Worm (Caenorhabditis elegans) whole organism, young adult: ENCODE measurements around the gene Y54G2A.50.

Experiments used
- B0019.2 ChIP-seq: fragments of 200-800 bp; sonication (Bioruptor generic); conservative IDR thresholded peaks from 2 replicates; pipeline ENCODE4 v1.3.6; 2022; ENCODE audit warnings: missing genetic modification reagents, missing genetic modification characterization, missing compliant biosample characterization
- B0035.1 ChIP-seq: sonication (generic microtip); optimal IDR thresholded peaks from 2 replicates; lab custom pipeline; 2016; ENCODE audit warnings: missing genetic modification characterization, mild to moderate bottlenecking, missing compliant biosample characterization, missing genotype, missing genetic modification reagents
- B0336.3 ChIP-seq: fragments of 200-800 bp; sonication (Bioruptor generic); IDR thresholded peaks from 2 replicates; pipeline ENCODE4 v1.3.6; 2022; ENCODE audit warnings: missing genetic modification characterization, missing compliant biosample characterization
- C17E4.6 ChIP-seq: fragments of 200-800 bp; sonication (Bioruptor generic); IDR thresholded peaks from 2 replicates; pipeline ENCODE4 v1.3.6; 2022; ENCODE audit warnings: missing genetic modification reagents, missing genetic modification characterization, missing compliant biosample characterization
- D2030.7 ChIP-seq: fragments of 200-800 bp; sonication (Bioruptor generic); IDR thresholded peaks from 2 replicates; pipeline ENCODE4 v1.3.6; 2022; ENCODE audit warnings: missing genetic modification reagents, missing genetic modification characterization, missing compliant biosample characterization
- F39B2.1 ChIP-seq: fragments of 200-800 bp; sonication (Bioruptor generic); IDR thresholded peaks from 2 replicates; pipeline ENCODE4 v1.3.6; 2022; ENCODE audit warnings: missing genetic modification reagents, missing genetic modification characterization, missing compliant biosample characterization
- F57C9.4 ChIP-seq: sonication (generic microtip); optimal IDR thresholded peaks from 2 replicates; lab custom pipeline; 2017; ENCODE audit warnings: mild to moderate bottlenecking, missing genetic modification characterization, missing compliant biosample characterization
- T26A5.8 ChIP-seq: sonication (generic microtip); optimal IDR thresholded peaks from 2 replicates; lab custom pipeline; 2016; ENCODE audit warnings: missing genetic modification characterization, missing compliant biosample characterization
- Y56A3A.18 ChIP-seq: fragments of 200-800 bp; sonication (Bioruptor generic); IDR thresholded peaks from 2 replicates; pipeline ENCODE4 v1.3.6; 2022; ENCODE audit warnings: missing genetic modification reagents, missing genetic modification characterization, missing compliant biosample characterization
- attf-5 ChIP-seq: fragments of 200-800 bp; sonication (Bioruptor generic); optimal IDR thresholded peaks from 2 replicates; lab custom pipeline; 2018; ENCODE audit warnings: mild to moderate bottlenecking, missing genetic modification characterization, missing compliant biosample characterization
- bed-2 ChIP-seq: fragments of 200-800 bp; sonication (Bioruptor generic); IDR thresholded peaks from 2 replicates; pipeline ENCODE4 v1.3.6; 2022; ENCODE audit warnings: missing genetic modification reagents, missing genetic modification characterization, missing compliant biosample characterization
- ceh-79 ChIP-seq: sonication (generic microtip); optimal IDR thresholded peaks from 2 replicates; lab custom pipeline; 2017; ENCODE audit warnings: mild to moderate bottlenecking, missing genetic modification characterization, missing compliant biosample characterization
- die-1 ChIP-seq: sonication (generic microtip); optimal IDR thresholded peaks from 2 replicates; lab custom pipeline; 2016; ENCODE audit warnings: missing genotype, mild to moderate bottlenecking, missing genetic modification characterization, missing compliant biosample characterization
- dox-1 ChIP-seq: fragments of 200-800 bp; sonication (Bioruptor generic); IDR thresholded peaks from 2 replicates; pipeline ENCODE4 v1.3.6; 2022; ENCODE audit warnings: missing genetic modification reagents, missing genetic modification characterization, missing compliant biosample characterization
- egrh-3 ChIP-seq: fragments of 200-800 bp; sonication (Bioruptor generic); IDR thresholded peaks from 2 replicates; pipeline ENCODE4 v1.3.6; 2022; ENCODE audit warnings: missing genetic modification reagents, missing genetic modification characterization, missing compliant biosample characterization
- ets-4 ChIP-seq: fragments of 200-800 bp; sonication (Bioruptor generic); optimal IDR thresholded peaks from 2 replicates; lab custom pipeline; 2018; ENCODE audit warnings: mild to moderate bottlenecking, missing genetic modification characterization, missing compliant biosample characterization
- him-1 ChIP-seq: sonication (generic microtip); optimal IDR thresholded peaks from 2 replicates; lab custom pipeline; 2016; ENCODE audit warnings: missing genotype, missing genetic modification reagents, missing genetic modification characterization, missing compliant biosample characterization
- hmg-20 ChIP-seq: fragments of 200-800 bp; sonication (Bioruptor generic); IDR thresholded peaks from 2 replicates; pipeline ENCODE4 v1.3.6; 2022; ENCODE audit warnings: missing genetic modification reagents, missing genetic modification characterization, missing compliant biosample characterization
- hrde-1 ChIP-seq: sonication (generic microtip); optimal IDR thresholded peaks from 2 replicates; lab custom pipeline; 2016; ENCODE audit warnings: missing genetic modification characterization, mild to moderate bottlenecking, missing compliant biosample characterization, moderate library complexity, missing genotype, missing genetic modification reagents, borderline replicate concordance
- hsf-1 ChIP-seq: fragments of 200-800 bp; sonication (Bioruptor generic); IDR thresholded peaks from 2 replicates; pipeline ENCODE4 v1.3.6; 2022; ENCODE audit warnings: missing genetic modification reagents, missing genetic modification characterization, missing compliant biosample characterization
- lag-1 ChIP-seq: fragments of 200-800 bp; sonication (Bioruptor generic); IDR thresholded peaks from 2 replicates; pipeline ENCODE4 v1.3.6; 2022; ENCODE audit warnings: missing genetic modification reagents, missing genetic modification characterization, missing compliant biosample characterization
- lin-26 ChIP-seq: fragments of 200-800 bp; sonication (Bioruptor generic); IDR thresholded peaks from 2 replicates; pipeline ENCODE4 v1.3.6; 2022; ENCODE audit warnings: missing genetic modification reagents, missing genetic modification characterization, missing compliant biosample characterization
- lin-35 ChIP-seq, 3 experiments: fragments of 150-350 bp in 2 of 3; sonication (generic microtip) in 1 of 3; optimal IDR thresholded peaks; 2 replicates each; lab custom pipeline; 2014 to 2018; ENCODE audit warnings: missing biosample characterization in 3 of 3, missing genetic modification characterization in 3 of 3, missing genetic modification reagents in 3 of 3
- lin-40 ChIP-seq: sonication (generic microtip); optimal IDR thresholded peaks from 2 replicates; lab custom pipeline; 2016; ENCODE audit warnings: missing genetic modification characterization, mild to moderate bottlenecking, missing compliant biosample characterization, missing genotype, missing genetic modification reagents
- lsl-1 ChIP-seq: fragments of 200-800 bp; sonication (Bioruptor generic); optimal IDR thresholded peaks from 2 replicates; lab custom pipeline; 2018; ENCODE audit warnings: mild to moderate bottlenecking, missing genetic modification characterization, moderate library complexity, missing compliant biosample characterization
- madf-6 ChIP-seq: fragments of 200-800 bp; sonication (Bioruptor generic); IDR thresholded peaks from 2 replicates; pipeline ENCODE4 v1.3.6; 2022; ENCODE audit warnings: missing genetic modification reagents, missing genetic modification characterization, missing compliant biosample characterization
- mxl-1 ChIP-seq: sonication (generic microtip); optimal IDR thresholded peaks from 2 replicates; lab custom pipeline; 2016; ENCODE audit warnings: missing genetic modification characterization, missing compliant biosample characterization
- nhr-120 ChIP-seq: fragments of 200-800 bp; sonication (Bioruptor generic); IDR thresholded peaks from 2 replicates; pipeline ENCODE4 v1.3.6; 2022; ENCODE audit warnings: missing genetic modification characterization, missing compliant biosample characterization
- nhr-80 ChIP-seq: sonication (generic microtip); optimal IDR thresholded peaks from 2 replicates; lab custom pipeline; 2016; ENCODE audit warnings: missing genetic modification characterization, missing compliant biosample characterization
- pha-4 ChIP-seq: fragments of 150-350 bp; sonication (generic microtip); optimal IDR thresholded peaks from 2 replicates; lab custom pipeline; 2014; ENCODE audit warnings: missing biosample characterization, missing genetic modification reagents, missing genetic modification characterization
- rcor-1 ChIP-seq: fragments of 200-800 bp; sonication (Bioruptor generic); IDR thresholded peaks from 2 replicates; pipeline ENCODE4 v1.3.6; 2022; ENCODE audit warnings: missing genetic modification reagents, missing genetic modification characterization, missing compliant biosample characterization
- rpc-1 ChIP-seq, 2 experiments: fragments of 150-350 bp in 1 of 2; sonication (generic microtip) in 1 of 2; optimal IDR thresholded peaks; 2 replicates each; lab custom pipeline; 2014 to 2018; ENCODE audit warnings: missing biosample characterization in 1 of 2, missing genetic modification characterization in 1 of 2, missing genetic modification reagents in 1 of 2, missing genotype in 1 of 2
- sea-2 ChIP-seq: fragments of 200-800 bp; sonication (Bioruptor generic); IDR thresholded peaks from 2 replicates; pipeline ENCODE4 v1.3.6; 2022; ENCODE audit warnings: missing genetic modification characterization, missing compliant biosample characterization
- snpc-1.1 ChIP-seq: sonication (generic microtip); optimal IDR thresholded peaks from 2 replicates; lab custom pipeline; 2017; ENCODE audit warnings: missing genetic modification characterization, mild to moderate bottlenecking, missing compliant biosample characterization, antibody characterized with exemption, moderate library complexity, missing genotype, missing genetic modification reagents; ENCODE audit not compliant: insufficient read depth
- snpc-3.4 ChIP-seq: sonication (generic microtip); optimal IDR thresholded peaks from 2 replicates; lab custom pipeline; 2017; ENCODE audit warnings: missing genetic modification characterization, mild to moderate bottlenecking, missing compliant biosample characterization, antibody characterized with exemption, moderate library complexity, missing genotype, missing genetic modification reagents
- snpc-4 ChIP-seq, 5 experiments: fragments of 150-350 bp in 1 of 5; sonication (generic microtip) in 4 of 5; optimal IDR thresholded peaks; 2 replicates each; lab custom pipeline; 2014 to 2018; ENCODE audit warnings: missing genetic modification characterization in 5 of 5, missing biosample characterization in 3 of 5, antibody characterized with exemption in 2 of 5, mild to moderate bottlenecking in 2 of 5, missing compliant biosample characterization in 2 of 5, missing genotype in 2 of 5, moderate library complexity in 2 of 5, missing genetic modification reagents in 1 of 5
- zfh-2 ChIP-seq: fragments of 200-800 bp; sonication (Bioruptor generic); conservative IDR thresholded peaks from 2 replicates; pipeline ENCODE4 v1.3.6; 2022; ENCODE audit warnings: missing genetic modification reagents, missing genetic modification characterization, missing compliant biosample characterization
- zim-3 ChIP-seq: sonication (generic microtip); optimal IDR thresholded peaks from 2 replicates; lab custom pipeline; 2017; ENCODE audit warnings: mild to moderate bottlenecking, missing genetic modification characterization, moderate library complexity, missing compliant biosample characterization
- ztf-18 ChIP-seq: sonication (generic microtip); optimal IDR thresholded peaks from 2 replicates; lab custom pipeline; 2016; ENCODE audit warnings: missing genotype, mild to moderate bottlenecking, missing genetic modification characterization, missing compliant biosample characterization
- ztf-6 ChIP-seq: fragments of 200-800 bp; sonication (Bioruptor generic); IDR thresholded peaks from 2 replicates; pipeline ENCODE4 v1.3.6; 2022; ENCODE audit warnings: missing genetic modification reagents, missing genetic modification characterization, missing compliant biosample characterization

Y54G2A.50 gene

DNA sequence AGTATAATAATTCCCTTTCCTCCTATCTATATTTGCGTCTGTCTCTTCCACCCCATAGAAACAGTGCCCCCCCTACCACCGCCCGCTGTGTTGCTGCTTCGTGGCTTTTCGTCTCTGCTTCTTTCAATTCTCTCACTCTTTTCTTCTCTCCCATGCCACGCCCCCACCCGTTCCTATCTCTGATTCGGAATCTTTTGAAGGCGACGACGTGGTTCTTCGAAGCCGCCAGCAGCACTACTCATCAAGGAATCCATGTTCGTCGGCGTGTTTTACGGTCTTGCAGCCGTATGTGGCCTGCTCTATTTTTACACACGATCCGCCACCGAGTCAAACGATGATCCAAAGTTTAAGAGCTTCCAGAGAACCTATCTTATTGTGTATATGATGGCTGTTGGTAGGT is 13.4 kb downstream of the Y54G2A.50 start, which contains the start of gene samt-1:
samt-1 (plus strand) TSS at position 176 of the 400 bp plus-strand sequence.
- TF ChIP-seq Y56A3A.18 (no peak), zfh-2 (peak; percentile 78), dox-1 (GFP tag; lab: Robert Waterston, UW) (0 out of 2 replicates have a peak, but pooled peaks have one; percentile 19), nhr-80 (tag; lab: Kevin White, UChicago) (peak; percentile 35), attf-5 (GFP tag; lab: Kevin White, UChicago) (peak; percentile 3), hmg-20 (GFP tag; lab: Robert Waterston, UW) (no peak), ztf-18 (peak; percentile 40), pha-4 (tag; lab: Kevin White, UChicago) (no peak), ceh-79 (no peak)

DNA sequence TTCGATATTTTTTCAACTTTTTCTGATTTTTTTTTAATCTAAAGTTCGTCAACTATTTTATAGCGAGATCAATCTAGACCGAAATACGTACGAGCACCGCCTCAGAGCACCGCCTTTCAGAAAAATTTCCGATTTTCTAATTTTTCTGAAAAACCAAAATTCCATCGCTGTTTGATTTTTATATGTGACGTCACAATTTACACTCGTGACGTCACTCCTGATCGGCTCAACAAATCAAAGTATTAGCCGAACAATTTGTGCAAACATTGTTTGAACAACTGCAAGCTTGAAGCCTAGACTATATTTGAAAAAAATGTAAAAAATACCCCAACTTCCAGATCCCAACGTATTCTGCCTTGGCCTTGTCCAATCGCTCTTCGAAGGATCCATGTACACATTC is 17.4 kb downstream of the Y54G2A.50 start:
- TF ChIP-seq rcor-1 (no peak), B0019.2 (GFP tag; lab: Robert Waterston, UW) (no peak), madf-6 (no peak), F39B2.1 (no peak), egrh-3 (GFP tag; lab: Robert Waterston, UW) (no peak), hrde-1 (no peak), B0035.1 (tag; lab: Kevin White, UChicago) (no peak), zim-3 (tag; lab: Kevin White, UChicago) (no peak), die-1 (tag; lab: Kevin White, UChicago) (no peak), snpc-4 (GFP tag; optimal IDR thresholded peaks at IDR 0.05; lab: Kevin White, UChicago) (no peak), snpc-4 (tag; optimal IDR thresholded peaks at IDR 0.05; lab: Kevin White, UChicago) (no peak), T26A5.8 (tag; lab: Kevin White, UChicago) (no peak), B0336.3 (no peak), ceh-79 (no peak)

DNA sequence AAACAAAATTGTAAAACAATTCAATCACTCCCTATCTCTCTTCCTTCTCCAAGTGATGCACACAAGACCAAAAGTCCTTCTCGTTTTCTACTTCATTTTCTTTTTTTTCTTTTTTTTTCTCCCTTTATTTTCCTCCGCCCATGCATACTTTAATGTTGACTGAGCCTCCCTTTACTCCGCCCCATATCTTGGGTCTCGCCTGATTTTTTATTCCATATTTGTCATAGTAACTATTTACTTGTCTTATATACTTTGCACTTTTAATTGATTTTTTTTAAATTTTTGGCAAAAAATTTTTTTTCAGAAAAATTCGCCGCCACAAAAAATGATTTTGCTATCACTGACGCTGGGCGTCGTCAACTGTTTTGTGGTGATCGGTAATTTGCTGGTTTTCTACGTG is 42.0 kb downstream of the Y54G2A.50 start, which contains the start of gene ser-6:
ser-6 (plus strand) TSS at position 301 of the 400 bp plus-strand sequence.
- TF ChIP-seq hsf-1 (GFP tag; lab: Robert Waterston, UW), result no peak
- no peak for TF ChIP-seq nhr-120
- no peak for TF ChIP-seq bed-2 (GFP tag; lab: Robert Waterston, UW)
- no peak for TF ChIP-seq mxl-1 (tag; lab: Kevin White, UChicago)
- no peak for TF ChIP-seq sea-2 (GFP tag; lab: Robert Waterston, UW)

DNA sequence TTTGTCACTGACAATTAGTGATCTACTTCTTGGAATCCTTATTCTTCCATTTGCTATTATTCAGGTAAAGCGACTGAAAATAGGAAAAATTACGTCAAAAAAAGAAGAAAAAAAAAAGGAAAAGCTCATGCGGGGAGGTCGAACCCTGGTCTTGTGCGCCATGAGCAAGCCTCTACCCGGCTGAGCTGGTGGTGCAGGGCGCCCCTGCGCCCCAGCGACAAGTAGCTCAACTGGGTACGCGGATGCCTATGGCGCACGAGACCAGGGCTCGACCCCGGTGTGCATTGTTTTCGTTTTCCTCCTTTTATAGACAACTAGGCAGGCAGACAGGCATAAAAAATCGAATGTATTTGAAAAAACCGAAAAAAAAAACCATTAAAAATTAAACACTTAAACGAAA is 42.4 kb downstream of the Y54G2A.50 start:
- TF ChIP-seq egrh-3 (GFP tag; lab: Robert Waterston, UW) (peak; percentile 70; the same call in 1 of the 2 replicates), C17E4.6 (no peak), lin-40 (tag; lab: Kevin White, UChicago) (no peak), ets-4 (GFP tag; lab: Kevin White, UChicago) (no peak), lin-26 (GFP tag; lab: Robert Waterston, UW) (no peak), lag-1 (GFP tag; lab: Robert Waterston, UW) (no peak), F39B2.1 (no peak), lsl-1 (no peak), him-1 (tag; lab: Kevin White, UChicago) (no peak), snpc-3.4 (no peak), snpc-4 (GFP tag; optimal IDR thresholded peaks at IDR 0.05; lab: Kevin White, UChicago) (no peak), snpc-4 (tag; optimal IDR thresholded peaks at IDR 0.05; lab: Kevin White, UChicago) (no peak), ztf-6 (no peak), F57C9.4 (tag; lab: Kevin White, UChicago) (no peak), snpc-1.1 (tag; lab: Kevin White, UChicago) (no peak), D2030.7 (GFP tag; lab: Robert Waterston, UW) (no peak), rpc-1 (optimal IDR thresholded peaks at IDR 0.05; lab: Kevin White, UChicago) (no peak), rpc-1 (tag; optimal IDR thresholded peaks at IDR 0.05; lab: Kevin White, UChicago) (peak; percentile 9), lin-35 (GFP tag; optimal IDR thresholded peaks at IDR 0.05; lab: Kevin White, UChicago) (no peak)
